Worm (Caenorhabditis elegans) whole organism, early embryonic: ENCODE data around the gene K11H12.9.

Experiments
- F13C5.2 ChIP-seq: sonication (generic microtip); optimal IDR thresholded peaks from 2 replicates; lab custom pipeline; 2017; ENCODE audit warnings: mild to moderate bottlenecking, missing genetic modification characterization, inconsistent platforms, missing compliant biosample characterization
- flt-1 ChIP-seq: fragments of 200-800 bp; sonication (Bioruptor generic); IDR thresholded peaks from 2 replicates; pipeline ENCODE4 v1.3.6; 2022; ENCODE audit warnings: missing genetic modification characterization, missing compliant biosample characterization

DNA sequence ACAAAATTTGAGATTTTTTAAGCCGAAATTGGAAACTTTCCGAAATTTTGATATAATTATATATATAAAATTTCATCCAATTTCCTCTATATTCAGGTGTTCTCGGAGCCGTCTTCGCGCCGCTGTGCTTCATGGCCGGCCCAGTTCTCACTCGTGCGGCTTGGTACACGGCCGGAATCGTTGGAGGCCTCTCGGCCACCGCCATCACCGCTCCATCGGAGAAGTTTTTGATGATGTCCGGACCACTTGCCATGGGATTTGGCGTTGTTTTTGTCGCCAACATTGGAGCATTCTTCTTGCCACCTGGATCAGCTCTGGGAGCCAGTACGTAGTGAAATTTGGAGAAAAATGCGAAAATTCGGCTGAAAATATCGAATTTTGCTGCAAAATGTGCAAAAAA is 7.6 kb downstream of the K11H12.9 start:
- TF ChIP-seq F13C5.2 (tag; lab: Kevin White, UChicago) (no peak), flt-1 (GFP tag; lab: Robert Waterston, UW) (no peak)
